Worm (Caenorhabditis elegans) whole organism, L4 larva: Measurements from ENCODE around the gene T25B9.4.

Experiments
- D1046.2 ChIP-seq: fragments of 200-800 bp; sonication (Bioruptor generic); IDR thresholded peaks from 2 replicates; pipeline ENCODE4 v1.3.6; 2022; ENCODE audit warnings: missing genetic modification characterization, missing compliant biosample characterization
- R02D3.7 ChIP-seq: fragments of 150-350 bp; sonication (generic microtip); optimal IDR thresholded peaks from 3 replicates; lab custom pipeline; 2014; ENCODE audit warnings: missing biosample characterization, missing genetic modification characterization
- T26A8.4 ChIP-seq: fragments of 200-800 bp; sonication (Bioruptor generic); IDR thresholded peaks from 2 replicates; pipeline ENCODE4 v1.3.6; 2022; ENCODE audit warnings: missing genetic modification characterization, missing compliant biosample characterization
- Y105C5A.15 ChIP-seq: fragments of 200-800 bp; sonication (Bioruptor generic); IDR thresholded peaks from 2 replicates; pipeline ENCODE4 v1.3.6; 2022; ENCODE audit warnings: missing genetic modification characterization, missing compliant biosample characterization
- Y48G9A.11 ChIP-seq: fragments of 200-800 bp; sonication (Bioruptor generic); IDR thresholded peaks from 2 replicates; pipeline ENCODE4 v1.3.6; 2022; ENCODE audit warnings: missing genetic modification reagents, missing genetic modification characterization, missing compliant biosample characterization
- Y75B8A.6 ChIP-seq: fragments of 200-800 bp; sonication (Bioruptor generic); IDR thresholded peaks from 2 replicates; pipeline ENCODE4 v1.3.6; 2022; ENCODE audit warnings: missing genetic modification reagents, missing genetic modification characterization, missing compliant biosample characterization
- aha-1 ChIP-seq: fragments of 150-350 bp; peaks from one replicate; lab custom pipeline; 2014; ENCODE audit warnings: missing biosample characterization, missing genetic modification characterization
- ama-1 ChIP-seq: fragments of 150-350 bp; optimal IDR thresholded peaks from 2 replicates; lab custom pipeline; 2014; ENCODE audit warnings: inconsistent platforms, mixed read lengths
- ceh-62 ChIP-seq: sonication (generic microtip); optimal IDR thresholded peaks from 2 replicates; lab custom pipeline; 2017; ENCODE audit warnings: missing biosample characterization, missing genetic modification characterization
- daf-12 ChIP-seq: fragments of 150-350 bp; optimal IDR thresholded peaks from 2 replicates; lab custom pipeline; 2014; ENCODE audit warnings: missing biosample characterization, missing genetic modification reagents, missing genetic modification characterization
- daf-16 ChIP-seq, 3 experiments: sonication (generic microtip); optimal IDR thresholded peaks; 2 replicates each; lab custom pipeline; 2016 to 2017; ENCODE audit warnings: missing genetic modification characterization in 3 of 3, missing genetic modification reagents in 3 of 3, mild to moderate bottlenecking in 2 of 3, missing compliant biosample characterization in 2 of 3, missing biosample characterization in 1 of 3, moderate library complexity in 1 of 3
- dmd-6 ChIP-seq: fragments of 200-800 bp; sonication (Bioruptor generic); IDR thresholded peaks from 2 replicates; pipeline ENCODE4 v1.3.6; 2022; ENCODE audit warnings: missing genetic modification reagents, missing genetic modification characterization, missing compliant biosample characterization
- dmd-8 ChIP-seq: fragments of 200-800 bp; sonication (Bioruptor generic); IDR thresholded peaks from 2 replicates; pipeline ENCODE4 v1.3.6; 2022; ENCODE audit warnings: missing genetic modification characterization, missing compliant biosample characterization
- dve-1 ChIP-seq: sonication (generic microtip); optimal IDR thresholded peaks from 2 replicates; lab custom pipeline; 2017; ENCODE audit warnings: antibody characterized with exemption, mild to moderate bottlenecking, missing genetic modification characterization, missing compliant biosample characterization; ENCODE audit not compliant: insufficient read depth
- fkh-10 ChIP-seq: fragments of 150-350 bp; optimal IDR thresholded peaks from 2 replicates; lab custom pipeline; 2014; ENCODE audit warnings: missing biosample characterization, missing genetic modification reagents, missing genetic modification characterization
- gei-8 ChIP-seq: fragments of 200-800 bp; sonication (Bioruptor generic); optimal IDR thresholded peaks from 2 replicates; lab custom pipeline; 2018; ENCODE audit warnings: mild to moderate bottlenecking, missing genetic modification characterization, missing compliant biosample characterization
- hlh-11 ChIP-seq: fragments of 200-800 bp; sonication (Bioruptor generic); optimal IDR thresholded peaks from 2 replicates; lab custom pipeline; 2018; ENCODE audit warnings: mild to moderate bottlenecking, missing genetic modification characterization, missing compliant biosample characterization
- hlh-30 ChIP-seq: sonication (generic microtip); optimal IDR thresholded peaks from 2 replicates; lab custom pipeline; 2017; ENCODE audit warnings: antibody characterized with exemption, mild to moderate bottlenecking, missing genetic modification characterization, missing compliant biosample characterization; ENCODE audit not compliant: insufficient read depth
- hmg-1.1 ChIP-seq: fragments of 200-800 bp; sonication (Bioruptor generic); IDR thresholded peaks from 2 replicates; pipeline ENCODE4 v1.3.6; 2022; ENCODE audit warnings: missing genetic modification reagents, missing genetic modification characterization, missing compliant biosample characterization
- lin-29 ChIP-seq: fragments of 200-800 bp; sonication (Bioruptor generic); IDR thresholded peaks from 2 replicates; pipeline ENCODE4 v1.3.6; 2022; ENCODE audit warnings: missing genetic modification reagents, missing genetic modification characterization, missing compliant biosample characterization
- lir-3 ChIP-seq: sonication (generic microtip); optimal IDR thresholded peaks from 2 replicates; lab custom pipeline; 2016; ENCODE audit warnings: mild to moderate bottlenecking, missing genetic modification characterization, missing compliant biosample characterization
- mdl-1 ChIP-seq, 2 experiments: fragments of 150-350 bp in 1 of 2; sonication (generic microtip) in 1 of 2; optimal IDR thresholded peaks; 2 replicates each; lab custom pipeline; 2014 to 2017; ENCODE audit warnings: missing biosample characterization in 2 of 2, missing genetic modification characterization in 2 of 2
- mdt-29 ChIP-seq: fragments of 200-800 bp; sonication (Bioruptor generic); IDR thresholded peaks from 2 replicates; pipeline ENCODE4 v1.3.6; 2022; ENCODE audit warnings: missing genetic modification reagents, missing genetic modification characterization, missing compliant biosample characterization
- mxl-2 ChIP-seq: fragments of 200-800 bp; sonication (Bioruptor generic); conservative IDR thresholded peaks from 2 replicates; pipeline ENCODE4 v1.3.6; 2022; ENCODE audit warnings: missing genetic modification reagents, missing genetic modification characterization, missing compliant biosample characterization
- nhr-102 ChIP-seq: sonication (generic microtip); optimal IDR thresholded peaks from 2 replicates; lab custom pipeline; 2016; ENCODE audit warnings: mild to moderate bottlenecking, missing genetic modification characterization, moderate library complexity, missing compliant biosample characterization
- nhr-28 ChIP-seq: fragments of 150-350 bp; optimal IDR thresholded peaks from 2 replicates; lab custom pipeline; 2014; ENCODE audit warnings: missing biosample characterization, missing genetic modification characterization
- nhr-48 ChIP-seq: sonication (generic microtip); optimal IDR thresholded peaks from 2 replicates; lab custom pipeline; 2016; ENCODE audit warnings: mild to moderate bottlenecking, missing genetic modification characterization, missing compliant biosample characterization
- php-3 ChIP-seq: fragments of 200-800 bp; sonication (Bioruptor generic); IDR thresholded peaks from 2 replicates; pipeline ENCODE4 v1.3.6; 2022; ENCODE audit warnings: missing genetic modification reagents, missing genetic modification characterization, missing compliant biosample characterization
- pqm-1 ChIP-seq: sonication (generic microtip); optimal IDR thresholded peaks from 2 replicates; lab custom pipeline; 2017; ENCODE audit warnings: missing biosample characterization, missing genetic modification characterization
- snpc-1.2 ChIP-seq: fragments of 200-800 bp; sonication (Bioruptor generic); IDR thresholded peaks from 2 replicates; pipeline ENCODE4 v1.3.6; 2022; ENCODE audit warnings: missing genetic modification reagents, missing genetic modification characterization, missing compliant biosample characterization
- snpc-4 ChIP-seq: fragments of 150-350 bp; optimal IDR thresholded peaks from 2 replicates; lab custom pipeline; 2014; ENCODE audit warnings: missing biosample characterization, missing genetic modification characterization
- spr-1 ChIP-seq: sonication (generic microtip); optimal IDR thresholded peaks from 2 replicates; lab custom pipeline; 2016; ENCODE audit warnings: mild to moderate bottlenecking, missing genetic modification characterization, missing compliant biosample characterization
- tag-97 ChIP-seq: fragments of 200-800 bp; sonication (Bioruptor generic); IDR thresholded peaks from 2 replicates; pipeline ENCODE4 v1.3.6; 2022; ENCODE audit warnings: missing genetic modification characterization, missing compliant biosample characterization
- unc-62 ChIP-seq, 3 experiments: fragments of 150-350 bp in 1 of 3; sonication (generic microtip); optimal IDR thresholded peaks in 2 of 3; peaks in 1 of 3; 1 replicate in 1 of 3; 2 replicates in 2 of 3; lab custom pipeline; 2014 to 2017; ENCODE audit warnings: missing biosample characterization in 3 of 3, missing genetic modification characterization in 3 of 3, missing genetic modification reagents in 3 of 3, missing genotype in 1 of 3
- zfp-2 ChIP-seq: sonication (generic microtip); optimal IDR thresholded peaks from 2 replicates; lab custom pipeline; 2016; ENCODE audit warnings: mild to moderate bottlenecking, missing genetic modification characterization, missing compliant biosample characterization

The T25B9.4 gene

DNA sequence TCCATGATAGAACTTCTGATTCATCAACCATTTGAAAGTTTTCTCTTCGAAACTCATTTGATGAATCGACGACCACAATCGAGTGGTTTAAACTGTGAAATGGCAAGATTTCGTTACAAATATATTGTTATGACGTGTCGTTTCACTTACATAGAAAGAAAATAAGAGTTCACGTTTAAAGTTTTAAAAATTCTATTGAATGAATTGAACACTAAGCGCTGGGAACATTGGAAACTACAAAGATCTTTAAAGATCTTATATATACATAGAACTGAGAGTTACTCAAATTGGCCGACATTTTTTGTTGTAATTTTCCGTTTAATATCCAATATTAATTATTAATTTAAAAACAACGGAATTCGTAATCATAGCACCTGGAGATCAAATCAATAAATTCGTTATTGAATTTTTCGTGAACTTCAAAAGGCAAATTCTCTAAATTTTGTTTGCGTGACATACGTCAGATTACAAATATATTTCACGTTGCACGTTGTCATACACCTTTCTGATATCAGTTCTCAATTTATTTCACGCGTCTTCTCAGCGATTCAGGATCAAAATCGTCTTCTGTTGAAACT is at the start of gene T25B9.4, which contains the start of gene T25B9.6:
T25B9.4 (minus strand) TSS at position 101 of the 578 bp plus-strand sequence.
T25B9.6 (plus strand) TSS at position 528 of the 578 bp plus-strand sequence.
- TF ChIP-seq hmg-1.1 (GFP tag; lab: Robert Waterston, UW) (no peak), D1046.2 (no peak), mdl-1 (tag; optimal IDR thresholded peaks at IDR 0.05; lab: Kevin White, UChicago) (no peak), daf-12 (tag; lab: Kevin White, UChicago) (no peak)
- TF ChIP-seq, all 104 proteins: peak for 0

ce11 chrIV:10803973-10804372 is 46.5 kb upstream of the T25B9.4 start:
- TF ChIP-seq aha-1 (tag; lab: Kevin White, UChicago) (peak; percentile 56), Y105C5A.15 (GFP tag; lab: Robert Waterston, UW) (no peak)

- TF ChIP-seq aha-1 (tag; lab: Kevin White, UChicago), result peak; percentile 67
- TF ChIP-seq unc-62 (GFP tag; optimal IDR thresholded peaks at IDR 0.05 in 1 of 2; lab: Kevin White, UChicago), result no peak
- no peak for TF ChIP-seq unc-62 (tag; optimal IDR thresholded peaks at IDR 0.05; lab: Kevin White, UChicago)
Measured at ce11 chrIV:10799354-10799753, 41.8 kb upstream of the T25B9.4 start, which contains the start of gene zipt-2.1. Gene zipt-2.1, plus strand, starts transcription at chrIV:10799654.

ce11 chrIV:10798604-10799003 is 41.1 kb upstream of the T25B9.4 start:
- TF ChIP-seq spr-1, result no peak
- TF ChIP-seq daf-16 (GFP tag; optimal IDR thresholded peaks at IDR 0.05; lab: Kevin White, UChicago), result no peak
- peak; percentile 25 for TF ChIP-seq daf-16 (tag; optimal IDR thresholded peaks at IDR 0.05; lab: Kevin White, UChicago)
- no peak for TF ChIP-seq Y75B8A.6 (GFP tag; lab: Robert Waterston, UW)
- no peak for TF ChIP-seq fkh-10 (GFP tag; lab: Kevin White, UChicago)
- no peak for TF ChIP-seq nhr-102
- TF ChIP-seq dve-1 (tag; lab: Kevin White, UChicago), result peak; percentile 13
- no peak for TF ChIP-seq mdl-1 (tag; optimal IDR thresholded peaks at IDR 0.05; lab: Kevin White, UChicago)
- no peak for TF ChIP-seq mdt-29 (GFP tag; lab: Robert Waterston, UW)
- peak; percentile 44 for TF ChIP-seq pqm-1 (tag; lab: Kevin White, UChicago)
- TF ChIP-seq ceh-62 (tag; lab: Kevin White, UChicago), result no peak
- TF ChIP-seq mxl-2 (GFP tag; lab: Robert Waterston, UW), result no peak
- no peak for TF ChIP-seq D1046.2
- peak; percentile 74 for TF ChIP-seq nhr-28 (tag; lab: Kevin White, UChicago)
- no peak for TF ChIP-seq gei-8 (GFP tag; lab: Kevin White, UChicago)

ce11 chrIV:10796707-10797106 is 39.2 kb upstream of the T25B9.4 start:
- TF ChIP-seq nhr-28 (tag; lab: Kevin White, UChicago) (peak; percentile 48), aha-1 (tag; lab: Kevin White, UChicago) (peak; percentile 89), dmd-6 (GFP tag; lab: Robert Waterston, UW) (peak; percentile 43), ama-1 (lab: Kevin White, UChicago) (no peak), daf-16 (GFP tag; optimal IDR thresholded peaks at IDR 0.05; lab: Kevin White, UChicago) (no peak), daf-16 (tag; optimal IDR thresholded peaks at IDR 0.05; lab: Kevin White, UChicago) (peak; percentile 95), nhr-48 (tag; lab: Kevin White, UChicago) (peak; percentile 10), dve-1 (tag; lab: Kevin White, UChicago) (peak; percentile 83), snpc-4 (tag; lab: Kevin White, UChicago) (no peak), hlh-11 (peak; percentile 45), R02D3.7 (tag; lab: Kevin White, UChicago) (no peak), pqm-1 (tag; lab: Kevin White, UChicago) (peak; percentile 21)
- TF ChIP-seq, all 104 proteins: peak for 8

DNA sequence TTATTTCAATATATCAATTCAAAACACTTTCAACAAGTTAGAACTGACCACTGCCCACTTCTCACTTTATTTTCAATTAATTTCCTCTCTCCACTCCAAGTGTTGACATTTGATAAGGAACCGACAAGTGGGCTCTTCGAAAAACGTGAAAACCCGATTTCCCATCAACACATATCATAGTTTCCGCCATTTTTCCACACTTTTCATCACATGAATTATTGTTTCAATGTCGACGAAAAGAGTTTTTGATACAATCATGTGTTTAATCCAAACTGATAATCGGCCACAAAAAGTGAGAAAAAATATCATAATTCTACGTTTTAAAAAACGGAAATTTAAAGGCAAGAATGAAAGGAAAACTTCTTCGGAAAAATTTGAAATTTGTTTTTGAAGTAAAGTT is 38.2 kb upstream of the T25B9.4 start:
- no peak for TF ChIP-seq Y48G9A.11 (GFP tag; lab: Robert Waterston, UW)
- no peak for TF ChIP-seq dmd-8
- peak; percentile 58 for TF ChIP-seq hlh-30 (tag; lab: Kevin White, UChicago)
- TF ChIP-seq tag-97 (GFP tag; lab: Robert Waterston, UW), result no peak
- TF ChIP-seq hlh-11, result peak; percentile 76
- TF ChIP-seq zfp-2 (tag; lab: Kevin White, UChicago), result no peak
- TF ChIP-seq dmd-6 (GFP tag; lab: Robert Waterston, UW), result peak; percentile 46; the same call in 1 of the 2 replicates
- no peak for TF ChIP-seq snpc-1.2
- no peak for TF ChIP-seq lir-3 (tag; lab: Kevin White, UChicago)
- TF ChIP-seq nhr-28 (tag; lab: Kevin White, UChicago), result peak; percentile 37
- TF ChIP-seq unc-62 (GFP tag; optimal IDR thresholded peaks at IDR 0.05 in 1 of 2; lab: Kevin White, UChicago), result no peak
- TF ChIP-seq unc-62 (tag; optimal IDR thresholded peaks at IDR 0.05; lab: Kevin White, UChicago), result no peak
- TF ChIP-seq T26A8.4 (GFP tag; lab: Robert Waterston, UW), result no peak
- no peak for TF ChIP-seq lin-29
- TF ChIP-seq php-3 (GFP tag; lab: Robert Waterston, UW), result peak; percentile 51; the same call in 1 of the 2 replicates
- peak; percentile 32 for TF ChIP-seq pqm-1 (tag; lab: Kevin White, UChicago)
- TF ChIP-seq daf-16 (GFP tag; optimal IDR thresholded peaks at IDR 0.05; lab: Kevin White, UChicago), result no peak
- peak; percentile 96 for TF ChIP-seq daf-16 (tag; optimal IDR thresholded peaks at IDR 0.05; lab: Kevin White, UChicago)
- peak; percentile 82 for TF ChIP-seq dve-1 (tag; lab: Kevin White, UChicago)
